Worm (Caenorhabditis elegans) whole organism, L1 larva: ENCODE measurements around the gene dkc-1.

Source experiments
- Y116A8C.19 ChIP-seq: sonication (generic microtip); optimal IDR thresholded peaks from 2 replicates; lab custom pipeline; 2016; ENCODE audit warnings: missing compliant biosample characterization, missing genetic modification characterization, borderline replicate concordance
- alr-1 ChIP-seq: fragments of 200-800 bp; sonication (Bioruptor generic); optimal IDR thresholded peaks from 2 replicates; lab custom pipeline; 2018; ENCODE audit warnings: borderline replicate concordance, mild to moderate bottlenecking, missing genetic modification characterization, missing compliant biosample characterization
- ama-1 ChIP-seq: fragments of 150-350 bp; optimal IDR thresholded peaks from 2 replicates; lab custom pipeline; 2014
- ceh-63 ChIP-seq: fragments of 200-800 bp; sonication (Bioruptor generic); optimal IDR thresholded peaks from 2 replicates; lab custom pipeline; 2018; ENCODE audit warnings: mild to moderate bottlenecking, missing genetic modification characterization, missing compliant biosample characterization
- ceh-8 ChIP-seq: fragments of 200-800 bp; sonication (Bioruptor generic); optimal IDR thresholded peaks from 2 replicates; lab custom pipeline; 2018; ENCODE audit warnings: mild to moderate bottlenecking, missing genetic modification characterization, moderate library complexity, missing compliant biosample characterization
- ceh-82 ChIP-seq, 3 experiments: fragments of 150-350 bp in 1 of 3; sonication (generic microtip) in 2 of 3; optimal IDR thresholded peaks; 2 replicates each; lab custom pipeline; 2014 to 2017; ENCODE audit warnings: missing biosample characterization in 3 of 3, missing genetic modification characterization in 3 of 3
- ceh-88 ChIP-seq: fragments of 200-800 bp; sonication (Bioruptor generic); IDR thresholded peaks from 2 replicates; pipeline ENCODE4 v1.3.6; 2022; ENCODE audit warnings: missing genetic modification characterization, missing compliant biosample characterization
- ces-1 ChIP-seq: fragments of 150-350 bp; optimal IDR thresholded peaks from 2 replicates; lab custom pipeline; 2014; ENCODE audit warnings: missing biosample characterization, missing genetic modification reagents, missing genetic modification characterization
- dpl-1 ChIP-seq, 3 experiments: fragments of 150-350 bp in 2 of 3; sonication (generic microtip) in 1 of 3; optimal IDR thresholded peaks; 2 replicates each; lab custom pipeline; 2014 to 2017; ENCODE audit warnings: missing biosample characterization in 3 of 3, missing genetic modification characterization in 3 of 3, missing genetic modification reagents in 3 of 3
- dsc-1 ChIP-seq: sonication (generic microtip); optimal IDR thresholded peaks from 2 replicates; lab custom pipeline; 2016; ENCODE audit warnings: mild to moderate bottlenecking, missing genetic modification characterization, missing compliant biosample characterization
- egl-13 ChIP-seq: sonication (generic microtip); optimal IDR thresholded peaks from 2 replicates; lab custom pipeline; 2016; ENCODE audit warnings: missing genotype, missing genetic modification reagents, missing genetic modification characterization, missing compliant biosample characterization
- elt-2 ChIP-seq: sonication (generic microtip); optimal IDR thresholded peaks from 2 replicates; lab custom pipeline; 2016; ENCODE audit warnings: missing genetic modification characterization, mild to moderate bottlenecking, inconsistent platforms, missing compliant biosample characterization, missing genetic modification reagents
- ets-5 ChIP-seq: fragments of 200-800 bp; sonication (Bioruptor generic); IDR thresholded peaks from 2 replicates; pipeline ENCODE4 v1.3.6; 2022; ENCODE audit warnings: missing genetic modification characterization, missing compliant biosample characterization
- fkh-10 ChIP-seq: sonication (generic microtip); optimal IDR thresholded peaks from 2 replicates; lab custom pipeline; 2017; ENCODE audit warnings: missing biosample characterization, missing genetic modification reagents, missing genetic modification characterization
- fkh-8 ChIP-seq: sonication (generic microtip); optimal IDR thresholded peaks from 2 replicates; lab custom pipeline; 2016; ENCODE audit warnings: mild to moderate bottlenecking, missing genetic modification characterization, missing compliant biosample characterization
- hlh-17 ChIP-seq: fragments of 200-800 bp; sonication (Bioruptor generic); optimal IDR thresholded peaks from 2 replicates; lab custom pipeline; 2018; ENCODE audit warnings: missing genetic modification characterization, mild to moderate bottlenecking, missing compliant biosample characterization, moderate library complexity, borderline replicate concordance
- hlh-4 ChIP-seq: sonication (generic microtip); optimal IDR thresholded peaks from 2 replicates; lab custom pipeline; 2016; ENCODE audit warnings: mild to moderate bottlenecking, missing genetic modification characterization, missing compliant biosample characterization
- irx-1 ChIP-seq: sonication (generic microtip); optimal IDR thresholded peaks from 2 replicates; lab custom pipeline; 2016; ENCODE audit warnings: missing genetic modification characterization, missing compliant biosample characterization
- isw-1 ChIP-seq: fragments of 200-800 bp; sonication (Bioruptor generic); IDR thresholded peaks from 2 replicates; pipeline ENCODE4 v1.3.6; 2022; ENCODE audit warnings: missing genetic modification characterization, missing compliant biosample characterization
- lin-13 ChIP-seq: fragments of 150-350 bp; optimal IDR thresholded peaks from 2 replicates; lab custom pipeline; 2014; ENCODE audit warnings: missing biosample characterization, missing genetic modification reagents, missing genetic modification characterization
- lin-15B ChIP-seq: fragments of 150-350 bp; sonication (generic microtip); optimal IDR thresholded peaks from 3 replicates; lab custom pipeline; 2014; ENCODE audit warnings: missing biosample characterization, missing genetic modification characterization
- lin-35 ChIP-seq, 2 experiments: fragments of 150-350 bp; optimal IDR thresholded peaks; 2 replicates each; lab custom pipeline; 2014; ENCODE audit warnings: missing biosample characterization in 2 of 2, missing genetic modification characterization in 2 of 2, missing genetic modification reagents in 2 of 2
- lin-39 ChIP-seq: fragments of 150-350 bp; optimal IDR thresholded peaks from 2 replicates; lab custom pipeline; 2014; ENCODE audit warnings: missing biosample characterization, missing genetic modification reagents, missing genetic modification characterization
- lir-3 ChIP-seq: sonication (generic microtip); optimal IDR thresholded peaks from 2 replicates; lab custom pipeline; 2016; ENCODE audit warnings: mild to moderate bottlenecking, missing genetic modification characterization, moderate library complexity, missing compliant biosample characterization; ENCODE audit not compliant: poor library complexity
- lsy-2 ChIP-seq, 2 experiments: fragments of 150-350 bp; optimal IDR thresholded peaks; 2 replicates each; lab custom pipeline; 2014; ENCODE audit warnings: missing biosample characterization in 2 of 2, missing genetic modification characterization in 2 of 2
- mdl-1 ChIP-seq, 2 experiments: fragments of 150-350 bp; optimal IDR thresholded peaks; 2 replicates each; lab custom pipeline; 2014 to 2017; ENCODE audit warnings: missing biosample characterization in 2 of 2, missing genetic modification characterization in 2 of 2, inconsistent platforms in 1 of 2
- mef-2 ChIP-seq: fragments of 150-350 bp; optimal IDR thresholded peaks from 2 replicates; lab custom pipeline; 2014; ENCODE audit warnings: missing biosample characterization, missing genetic modification characterization
- mep-1 ChIP-seq: fragments of 150-350 bp; optimal IDR thresholded peaks from 2 replicates; lab custom pipeline; 2014; ENCODE audit warnings: missing biosample characterization, missing genetic modification characterization
- nhr-11 ChIP-seq: fragments of 150-350 bp; optimal IDR thresholded peaks from 2 replicates; lab custom pipeline; 2014; ENCODE audit warnings: missing biosample characterization, missing genetic modification characterization
- nhr-12 ChIP-seq: sonication (generic microtip); optimal IDR thresholded peaks from 2 replicates; lab custom pipeline; 2017; ENCODE audit warnings: missing biosample characterization, missing genetic modification characterization
- nhr-20 ChIP-seq: sonication (generic microtip); optimal IDR thresholded peaks from 2 replicates; lab custom pipeline; 2016; ENCODE audit warnings: mild to moderate bottlenecking, missing genetic modification characterization, missing compliant biosample characterization
- nhr-237 ChIP-seq: fragments of 150-350 bp; optimal IDR thresholded peaks from 2 replicates; lab custom pipeline; 2014; ENCODE audit warnings: missing biosample characterization, missing genetic modification characterization
- nhr-28 ChIP-seq: fragments of 150-350 bp; optimal IDR thresholded peaks from 2 replicates; lab custom pipeline; 2014; ENCODE audit warnings: missing biosample characterization, missing genetic modification characterization
- nhr-71 ChIP-seq: sonication (generic microtip); optimal IDR thresholded peaks from 2 replicates; lab custom pipeline; 2016; ENCODE audit warnings: mild to moderate bottlenecking, missing genetic modification characterization, moderate library complexity, missing compliant biosample characterization
- nhr-77 ChIP-seq: fragments of 150-350 bp; optimal IDR thresholded peaks from 2 replicates; lab custom pipeline; 2014; ENCODE audit warnings: missing biosample characterization, missing genetic modification characterization
- nhr-84 ChIP-seq: sonication (generic microtip); optimal IDR thresholded peaks from 2 replicates; lab custom pipeline; 2017; ENCODE audit warnings: missing biosample characterization, missing genetic modification characterization
- nhr-90 ChIP-seq: sonication (generic microtip); optimal IDR thresholded peaks from 2 replicates; lab custom pipeline; 2016; ENCODE audit warnings: mild to moderate bottlenecking, missing genetic modification characterization, missing compliant biosample characterization; ENCODE audit not compliant: poor library complexity
- pag-3 ChIP-seq: sonication (generic microtip); optimal IDR thresholded peaks from 2 replicates; lab custom pipeline; 2017; ENCODE audit warnings: missing genetic modification characterization, mild to moderate bottlenecking, missing compliant biosample characterization, antibody characterized with exemption, borderline replicate concordance; ENCODE audit not compliant: insufficient read depth
- pax-3 ChIP-seq: fragments of 200-800 bp; sonication (Bioruptor generic); optimal IDR thresholded peaks from 2 replicates; lab custom pipeline; 2018; ENCODE audit warnings: mild to moderate bottlenecking, missing genetic modification characterization, moderate library complexity, missing compliant biosample characterization
- skn-1 ChIP-seq: fragments of 150-350 bp; optimal IDR thresholded peaks from 2 replicates; lab custom pipeline; 2014; ENCODE audit warnings: missing biosample characterization, missing genetic modification characterization
- snpc-4 ChIP-seq: fragments of 150-350 bp; optimal IDR thresholded peaks from 2 replicates; lab custom pipeline; 2014; ENCODE audit warnings: missing biosample characterization, missing genetic modification characterization
- sox-4 ChIP-seq: sonication (generic microtip); optimal IDR thresholded peaks from 2 replicates; lab custom pipeline; 2016; ENCODE audit warnings: missing genetic modification characterization, missing compliant biosample characterization
- swsn-7 ChIP-seq: sonication (generic microtip); optimal IDR thresholded peaks from 2 replicates; lab custom pipeline; 2016; ENCODE audit warnings: missing genetic modification characterization, missing compliant biosample characterization
- tbx-2 ChIP-seq: sonication (generic microtip); optimal IDR thresholded peaks from 2 replicates; lab custom pipeline; 2016; ENCODE audit warnings: missing genetic modification characterization, missing compliant biosample characterization
- tlp-1 ChIP-seq: fragments of 150-350 bp; optimal IDR thresholded peaks from 2 replicates; lab custom pipeline; 2014; ENCODE audit warnings: missing biosample characterization, missing genetic modification characterization
- unc-130 ChIP-seq: fragments of 150-350 bp; optimal IDR thresholded peaks from 2 replicates; lab custom pipeline; 2017; ENCODE audit warnings: missing biosample characterization, missing genetic modification characterization, inconsistent platforms
- unc-30 ChIP-seq: sonication (generic microtip); optimal IDR thresholded peaks from 2 replicates; lab custom pipeline; 2017; ENCODE audit warnings: missing biosample characterization, missing genetic modification characterization
- vab-15 ChIP-seq: sonication (generic microtip); optimal IDR thresholded peaks from 2 replicates; lab custom pipeline; 2017; ENCODE audit warnings: missing genotype, mild to moderate bottlenecking, missing genetic modification characterization, missing compliant biosample characterization
- zag-1 ChIP-seq: fragments of 150-350 bp; optimal IDR thresholded peaks from 2 replicates; lab custom pipeline; 2014; ENCODE audit warnings: missing biosample characterization, missing genetic modification characterization
- zip-4 ChIP-seq: fragments of 200-800 bp; sonication (Bioruptor generic); optimal IDR thresholded peaks from 2 replicates; lab custom pipeline; 2018; ENCODE audit warnings: mild to moderate bottlenecking, missing genetic modification characterization, moderate library complexity, missing compliant biosample characterization
- ztf-11 ChIP-seq, 2 experiments: sonication (generic microtip); optimal IDR thresholded peaks; 2 replicates each; lab custom pipeline; 2016 to 2017; ENCODE audit warnings: missing genetic modification characterization in 2 of 2, missing biosample characterization in 1 of 2, missing compliant biosample characterization in 1 of 2

Gene dkc-1

ce11 chrIII:10747620-10748479 is at the start of gene dkc-1, which contains the start of gene ran-1:
Gene dkc-1, plus strand, starts transcription at chrIII:10748429.
Gene ran-1, minus strand, starts transcription at chrIII:10747728.
- no peak for TF ChIP-seq Y116A8C.19 (tag; lab: Kevin White, UChicago)
- TF ChIP-seq zag-1 (tag; lab: Kevin White, UChicago) = no peak
- TF ChIP-seq irx-1 (tag; lab: Kevin White, UChicago) = peak; percentile 35
- no peak for TF ChIP-seq ceh-63 (GFP tag; lab: Kevin White, UChicago)
- no peak for TF ChIP-seq hlh-17
- no peak for TF ChIP-seq ceh-88 (GFP tag; lab: Robert Waterston, UW)
- TF ChIP-seq snpc-4 (tag; lab: Kevin White, UChicago) = peak; percentile 42
- no peak for TF ChIP-seq egl-13 (tag; lab: Kevin White, UChicago)
- no peak for TF ChIP-seq elt-2
- no peak for TF ChIP-seq unc-30 (tag; lab: Kevin White, UChicago)
- TF ChIP-seq dpl-1 (GFP tag; optimal IDR thresholded peaks at IDR 0.05; lab: Kevin White, UChicago) = peak; percentile 84 to 89 (median 84)
- TF ChIP-seq vab-15 (tag; lab: Kevin White, UChicago) = no peak
- TF ChIP-seq zip-4 (GFP tag; lab: Kevin White, UChicago) = peak; percentile 77
- peak; percentile 59 for TF ChIP-seq nhr-77
- TF ChIP-seq alr-1 (tag; lab: Kevin White, UChicago) = no peak
- peak; percentile 67 for TF ChIP-seq lin-15B
- TF ChIP-seq sox-4 (tag; lab: Kevin White, UChicago) = no peak
- peak; percentile 55 for TF ChIP-seq nhr-20 (tag; lab: Kevin White, UChicago)
- TF ChIP-seq dsc-1 (tag; lab: Kevin White, UChicago) = peak; percentile 19
- TF ChIP-seq lsy-2 (tag; optimal IDR thresholded peaks at IDR 0.05; lab: Kevin White, UChicago) = peak; percentile 71 to 85
- no peak for TF ChIP-seq ets-5 (GFP tag; lab: Robert Waterston, UW)
- no peak for TF ChIP-seq ceh-8 (GFP tag; lab: Kevin White, UChicago)
- no peak for TF ChIP-seq mef-2
- TF ChIP-seq ceh-82 (tag; optimal IDR thresholded peaks at IDR 0.05; lab: Kevin White, UChicago) = peak; percentile 31 to 70 (median 35)
- no peak for TF ChIP-seq lir-3 (tag; lab: Kevin White, UChicago)
- no peak for TF ChIP-seq pax-3 (tag; lab: Kevin White, UChicago)
- TF ChIP-seq swsn-7 (tag; lab: Kevin White, UChicago) = peak; percentile 56
- peak; percentile 64 for TF ChIP-seq nhr-71 (tag; lab: Kevin White, UChicago)
- peak; percentile 53 for TF ChIP-seq tbx-2 (tag; lab: Kevin White, UChicago)
- no peak for TF ChIP-seq hlh-4 (tag; lab: Kevin White, UChicago)
- peak; percentile 72 for TF ChIP-seq mep-1
- peak; percentile 23 for TF ChIP-seq isw-1
- TF ChIP-seq nhr-11 (tag; lab: Kevin White, UChicago) = no peak
- TF ChIP-seq fkh-10 = no peak
- no peak for TF ChIP-seq ztf-11 (tag; optimal IDR thresholded peaks at IDR 0.05; lab: Kevin White, UChicago)
- TF ChIP-seq nhr-237 (tag; lab: Kevin White, UChicago) = no peak
- peak; percentile 30 for TF ChIP-seq skn-1
- TF ChIP-seq tlp-1 (tag; lab: Kevin White, UChicago) = no peak
- no peak for TF ChIP-seq nhr-12 (tag; lab: Kevin White, UChicago)
- no peak for TF ChIP-seq nhr-84 (tag; lab: Kevin White, UChicago)
- no peak for TF ChIP-seq pag-3 (tag; lab: Kevin White, UChicago)
- TF ChIP-seq lin-39 (tag; lab: Kevin White, UChicago) = no peak
- TF ChIP-seq ces-1 = no peak
- peak; percentile 88 to 91 for TF ChIP-seq lin-35 (GFP tag; optimal IDR thresholded peaks at IDR 0.05; lab: Kevin White, UChicago)
- peak; percentile 16 for TF ChIP-seq lin-13 (GFP tag; lab: Kevin White, UChicago)
- TF ChIP-seq mdl-1 (tag; optimal IDR thresholded peaks at IDR 0.05; lab: Kevin White, UChicago) = peak in 1 of 2 experiments; percentile 53
- TF ChIP-seq unc-130 (tag; lab: Kevin White, UChicago) = peak; percentile 57
- peak; percentile 19 for TF ChIP-seq nhr-90 (tag; lab: Kevin White, UChicago)
- no peak for TF ChIP-seq nhr-28 (tag; lab: Kevin White, UChicago)
- peak; percentile 73 for TF ChIP-seq fkh-8 (tag; lab: Kevin White, UChicago)
- no peak for TF ChIP-seq ama-1
